Fruit fly (Drosophila melanogaster) whole organism: ENCODE results near the gene Smyd4-2.
A peak's percentile ranks its signal among the peaks of the same experiment; 100 is the strongest.

ENCODE experiments used
- CG8478 ChIP-seq: fragments of >200 bp; optimal IDR thresholded peaks from 2 replicates; lab custom pipeline; 2018; ENCODE audit warnings: inconsistent platforms
- Dll ChIP-seq: fragments of >200 bp; optimal IDR thresholded peaks from 2 replicates; lab custom pipeline; 2017
- EcR ChIP-seq, 2 experiments: fragments of >200 bp; optimal IDR thresholded peaks; 2 replicates each; lab custom pipeline; 2017; ENCODE audit warnings: missing biosample characterization in 2 of 2, missing genetic modification characterization in 2 of 2, missing genetic modification reagents in 2 of 2
- pan ChIP-seq: fragments of >200 bp; optimal IDR thresholded peaks from 2 replicates; lab custom pipeline; 2017
- psq ChIP-seq: fragments of >200 bp; optimal IDR thresholded peaks from 2 replicates; lab custom pipeline; 2017
- usp ChIP-seq: fragments of >200 bp; optimal IDR thresholded peaks from 2 replicates; lab custom pipeline; 2017; ENCODE audit warnings: missing biosample characterization, missing genetic modification characterization, mixed read lengths

The Smyd4-2 gene

dm6 chr3L:12410472-12411213 lies 8.9 kb upstream of the Smyd4-2 start:
- no peak for TF ChIP-seq usp (GFP tag; lab: Kevin White, UChicago)
- TF ChIP-seq CG8478 = no peak
- no peak for TF ChIP-seq EcR (GFP tag; optimal IDR thresholded peaks at IDR 0.05; lab: Kevin White, UChicago)
- TF ChIP-seq psq (lab: Kevin White, UChicago) = no peak
- no peak for TF ChIP-seq pan
- TF ChIP-seq Dll (lab: Kevin White, UChicago) = no peak

dm6 chr3L:12409343-12410302 lies 7.9 kb upstream of the Smyd4-2 start:
- TF ChIP-seq CG8478 (no peak), EcR (GFP tag; optimal IDR thresholded peaks at IDR 0.05; lab: Kevin White, UChicago) (no peak), Dll (lab: Kevin White, UChicago) (no peak), usp (GFP tag; lab: Kevin White, UChicago) (no peak), psq (lab: Kevin White, UChicago) (no peak)

DNA sequence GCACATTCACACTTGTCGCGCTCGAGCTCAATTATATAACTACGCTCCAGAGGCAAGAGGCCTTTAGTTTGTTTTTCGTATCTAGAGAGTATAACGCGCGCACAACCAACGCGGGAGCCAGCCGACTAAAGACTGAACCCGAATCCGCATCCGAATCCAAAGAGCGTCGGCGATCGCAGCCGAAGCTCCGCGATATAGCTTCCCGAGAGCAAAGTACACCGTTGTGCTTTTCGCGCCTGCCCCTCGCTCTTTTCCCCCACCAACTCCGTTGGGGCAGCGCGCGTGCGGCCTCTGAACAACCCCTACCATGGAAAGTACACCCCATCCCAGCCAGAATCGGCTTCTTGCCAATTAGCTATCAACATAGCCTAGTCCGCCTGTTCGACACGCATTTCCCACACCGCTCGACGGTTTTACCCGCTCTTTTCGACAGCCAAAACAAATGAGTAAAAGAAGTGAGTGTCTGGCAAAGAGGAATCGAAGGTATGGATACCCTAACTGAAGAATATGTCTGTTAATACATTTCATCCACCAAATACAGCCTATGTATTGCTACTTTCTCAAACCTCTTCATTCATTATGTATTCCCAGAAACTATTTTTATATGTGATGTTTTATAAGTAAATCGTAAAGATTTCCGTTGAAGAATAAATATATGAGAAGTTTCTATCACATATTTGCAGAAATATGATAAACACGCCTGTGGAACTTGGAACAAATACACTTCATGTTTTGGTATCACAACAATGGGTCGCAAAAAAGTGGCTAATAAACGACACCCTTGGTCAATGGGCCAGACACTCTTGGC lies 7.0 kb upstream of the Smyd4-2 start:
- TF ChIP-seq psq (lab: Kevin White, UChicago) (no peak), Dll (lab: Kevin White, UChicago) (peak; percentile 43), pan (peak; percentile 80), EcR (GFP tag; optimal IDR thresholded peaks at IDR 0.05; lab: Kevin White, UChicago) (no peak), CG8478 (no peak), usp (GFP tag; lab: Kevin White, UChicago) (no peak)

- TF ChIP-seq usp (GFP tag; lab: Kevin White, UChicago) (no peak), pan (no peak), EcR (GFP tag; optimal IDR thresholded peaks at IDR 0.05; lab: Kevin White, UChicago) (no peak), CG8478 (no peak), psq (lab: Kevin White, UChicago) (no peak)
Measured at dm6 chr3L:12407779-12408178, 6.0 kb upstream of the Smyd4-2 start.

dm6 chr3L:12406999-12407632 lies 5.4 kb upstream of the Smyd4-2 start:
- TF ChIP-seq usp (GFP tag; lab: Kevin White, UChicago) (no peak), EcR (GFP tag; optimal IDR thresholded peaks at IDR 0.05; lab: Kevin White, UChicago) (peak in 1 of 2 experiments; percentile 64), CG8478 (no peak)

DNA sequence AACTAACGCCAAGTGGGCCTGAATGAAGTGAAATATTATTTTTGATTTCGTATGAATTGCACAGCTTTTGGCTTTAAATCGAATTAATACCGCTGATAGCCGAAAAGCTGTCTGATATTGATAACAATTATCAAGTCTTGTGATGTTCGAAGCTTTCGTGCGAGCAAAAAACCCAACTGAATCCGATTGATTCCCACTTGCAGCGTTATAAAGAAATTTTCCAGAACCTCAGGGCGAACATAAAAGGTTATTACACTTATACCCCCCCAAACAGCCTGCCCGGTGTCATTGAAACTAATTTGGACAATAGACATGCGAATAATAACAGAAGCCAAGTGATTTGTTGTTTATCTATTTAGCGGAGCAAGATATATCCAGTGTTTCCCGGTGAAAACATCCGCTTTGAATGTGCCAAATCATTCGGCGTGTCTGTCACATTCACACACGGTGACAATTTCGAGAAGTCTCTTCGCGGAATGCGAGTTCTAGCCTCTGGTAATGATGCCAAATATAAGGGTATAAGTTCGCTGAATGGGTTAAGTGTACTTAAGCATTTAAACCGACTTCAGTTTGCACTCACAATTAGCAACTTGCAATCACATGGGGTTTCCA lies 4.3 kb upstream of the Smyd4-2 start:
- TF ChIP-seq CG8478 = no peak
- TF ChIP-seq psq (lab: Kevin White, UChicago) = no peak
- TF ChIP-seq Dll (lab: Kevin White, UChicago) = no peak
- TF ChIP-seq pan = no peak
- TF ChIP-seq EcR (GFP tag; optimal IDR thresholded peaks at IDR 0.05; lab: Kevin White, UChicago) = no peak
- TF ChIP-seq usp (GFP tag; lab: Kevin White, UChicago) = no peak

- TF ChIP-seq usp (GFP tag; lab: Kevin White, UChicago) = no peak
- TF ChIP-seq pan = no peak
- TF ChIP-seq Dll (lab: Kevin White, UChicago) = no peak
- TF ChIP-seq EcR (GFP tag; optimal IDR thresholded peaks at IDR 0.05; lab: Kevin White, UChicago) = no peak
- no peak for TF ChIP-seq CG8478
- TF ChIP-seq psq (lab: Kevin White, UChicago) = no peak
Measured at dm6 chr3L:12399171-12399570, 2.6 kb downstream of the Smyd4-2 start, which contains the start of gene CG32104. CG32104 (minus strand) TSS chr3L:12399322.

- TF ChIP-seq pan = no peak
- TF ChIP-seq CG8478 = no peak
- TF ChIP-seq usp (GFP tag; lab: Kevin White, UChicago) = no peak
- no peak for TF ChIP-seq Dll (lab: Kevin White, UChicago)
- no peak for TF ChIP-seq psq (lab: Kevin White, UChicago)
- TF ChIP-seq EcR (GFP tag; optimal IDR thresholded peaks at IDR 0.05; lab: Kevin White, UChicago) = no peak
Measured at dm6 chr3L:12395871-12396270, 5.9 kb downstream of the Smyd4-2 start, which contains the start of gene Obp69a. Obp69a (plus strand) TSS chr3L:12396171.

DNA sequence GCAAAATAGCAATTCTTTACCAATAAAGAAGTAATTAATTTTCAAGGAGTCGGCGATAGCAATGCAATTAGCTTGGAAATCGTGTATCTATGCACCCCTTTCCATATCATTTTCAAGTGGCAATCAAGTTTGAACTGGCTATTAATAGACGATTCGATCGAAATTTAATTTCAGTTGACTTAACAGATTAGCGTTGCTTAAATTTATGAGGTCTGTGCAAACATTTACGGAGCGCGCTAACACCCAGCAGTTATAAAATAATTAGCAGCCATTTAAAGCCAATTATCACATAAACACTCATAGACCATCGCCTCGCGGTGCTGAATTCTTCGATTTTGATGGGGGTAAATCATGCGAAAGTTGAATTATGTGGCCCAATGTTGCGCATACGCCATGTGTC lies 9.0 kb downstream of the Smyd4-2 start:
- TF ChIP-seq Dll (lab: Kevin White, UChicago) (no peak), CG8478 (no peak), usp (GFP tag; lab: Kevin White, UChicago) (no peak), psq (lab: Kevin White, UChicago) (no peak), pan (no peak), EcR (GFP tag; optimal IDR thresholded peaks at IDR 0.05; lab: Kevin White, UChicago) (no peak)

dm6 chr3L:12392068-12392467 lies 9.7 kb downstream of the Smyd4-2 start:
- TF ChIP-seq Dll (lab: Kevin White, UChicago) (no peak), psq (lab: Kevin White, UChicago) (no peak), EcR (GFP tag; optimal IDR thresholded peaks at IDR 0.05; lab: Kevin White, UChicago) (no peak), usp (GFP tag; lab: Kevin White, UChicago) (no peak), pan (no peak), CG8478 (no peak)
